Worm (Caenorhabditis elegans): ENCODE results near the gene C25F9.10.

Gene C25F9.10

DNA sequence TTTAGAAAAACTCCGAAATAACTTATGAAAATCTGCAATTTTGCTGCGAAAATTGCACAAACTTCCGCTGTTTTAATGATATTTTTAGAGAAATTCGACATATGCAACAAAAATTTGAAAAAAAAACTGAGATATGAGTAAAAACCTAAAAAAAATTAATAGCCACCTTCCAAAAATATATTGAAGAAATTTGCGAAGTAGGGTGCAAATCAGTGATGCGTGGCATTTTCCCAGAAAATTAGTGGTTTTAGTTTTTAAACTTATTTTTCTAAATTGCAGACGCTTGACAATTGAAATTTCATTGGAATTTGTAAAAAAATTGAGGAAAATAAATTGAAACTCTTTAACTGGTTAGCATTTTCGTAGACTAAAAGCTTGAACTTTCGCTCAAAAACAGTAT, 6.6 kb upstream of the C25F9.10 start, which contains the start of gene C25F9.13:
TSS of gene C25F9.13 (minus strand) at position 101 of the 400 bp plus-strand sequence.
- TF ChIP-seq pha-4 (tag; optimal IDR thresholded peaks at IDR 0.05) (no peak), F33H1.4 (GFP tag; IDR thresholded peaks at IDR 0.05) (no peak), hmg-20 (GFP tag; IDR thresholded peaks at IDR 0.05) (no peak), nfyb-1 (GFP tag; IDR thresholded peaks at IDR 0.05) (no peak), tbx-9 (tag; optimal IDR thresholded peaks at IDR 0.05; ENCODE audit: borderline replicate concordance) (no peak), dpl-1 (GFP tag; optimal IDR thresholded peaks at IDR 0.05) (no peak), ztf-3 (GFP tag; optimal IDR thresholded peaks at IDR 0.05) (no peak)

DNA sequence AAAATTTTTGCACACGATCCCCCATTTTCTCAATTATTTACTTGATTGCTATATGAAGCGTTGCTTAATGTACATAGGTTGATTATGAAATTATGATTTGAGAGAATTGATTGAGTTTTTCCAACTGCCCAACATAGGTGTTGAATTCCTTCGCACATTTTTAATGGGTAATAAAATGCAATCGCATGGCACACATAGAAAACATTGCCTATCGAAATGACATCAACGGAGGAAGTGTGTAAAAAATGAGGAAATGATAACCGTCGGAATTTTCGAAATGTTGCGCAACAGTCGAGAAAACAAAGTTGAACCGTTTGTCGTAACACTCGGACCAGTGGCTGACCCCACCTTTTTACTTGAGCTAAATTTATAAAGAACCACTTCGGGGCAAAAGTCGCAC, 6.2 kb upstream of the C25F9.10 start:
- TF ChIP-seq cebp-1 (GFP tag; IDR thresholded peaks at IDR 0.05): peak; percentile 50; the same call in 1 of the 2 replicates
- TF ChIP-seq cebp-1 (tag; optimal IDR thresholded peaks at IDR 0.05): peak; percentile 42

DNA sequence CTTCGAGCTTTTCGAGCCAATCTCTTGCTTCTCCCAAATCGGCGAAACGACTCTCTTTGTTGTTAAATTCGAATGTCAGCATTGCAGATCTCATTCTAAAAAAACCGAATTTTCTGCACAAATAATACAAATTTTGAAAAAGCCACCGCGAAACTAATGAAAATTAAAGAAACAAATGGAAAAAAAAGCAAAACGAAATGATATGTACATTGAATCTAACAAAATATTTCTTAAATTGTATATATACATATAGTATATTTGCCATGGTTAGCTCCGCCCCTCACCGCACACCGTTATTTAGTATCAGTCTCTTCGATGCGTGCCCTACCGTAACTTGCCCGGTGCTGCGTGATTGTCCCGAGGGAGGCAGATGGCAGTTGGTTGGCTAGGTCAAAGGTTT, 4.9 kb upstream of the C25F9.10 start, which contains the start of gene srw-86:
TSS of gene srw-86 (minus strand) at position 101 of the 400 bp plus-strand sequence.
- TF ChIP-seq ZK185.1 (tag; optimal IDR thresholded peaks at IDR 0.05; ENCODE audit: poor library complexity, severe bottlenecking) (no peak), chd-7 (tag; optimal IDR thresholded peaks at IDR 0.05) (no peak), him-1 (tag; optimal IDR thresholded peaks at IDR 0.05) (no peak), Y53G8AR.9 (GFP tag; conservative IDR thresholded peaks at IDR 0.05) (no peak), Y79H2A.3 (GFP tag; conservative IDR thresholded peaks at IDR 0.05) (no peak), F52B5.7 (tag; optimal IDR thresholded peaks at IDR 0.05) (no peak), rpc-1 (optimal IDR thresholded peaks at IDR 0.05) (no peak), rpc-1 (tag; optimal IDR thresholded peaks at IDR 0.05) (no peak), cebp-1 (GFP tag; IDR thresholded peaks at IDR 0.05) (no peak), cebp-1 (tag; optimal IDR thresholded peaks at IDR 0.05) (no peak), nhr-179 (tag; optimal IDR thresholded peaks at IDR 0.05) (no peak), nhr-90 (tag; optimal IDR thresholded peaks at IDR 0.05) (no peak), F33H1.4 (GFP tag; IDR thresholded peaks at IDR 0.05) (no peak), ztf-26 (tag; optimal IDR thresholded peaks at IDR 0.05) (no peak), madf-3 (GFP tag; IDR thresholded peaks at IDR 0.05) (no peak), T26A5.8 (tag; optimal IDR thresholded peaks at IDR 0.05) (no peak), hmg-20 (GFP tag; IDR thresholded peaks at IDR 0.05) (no peak)

DNA sequence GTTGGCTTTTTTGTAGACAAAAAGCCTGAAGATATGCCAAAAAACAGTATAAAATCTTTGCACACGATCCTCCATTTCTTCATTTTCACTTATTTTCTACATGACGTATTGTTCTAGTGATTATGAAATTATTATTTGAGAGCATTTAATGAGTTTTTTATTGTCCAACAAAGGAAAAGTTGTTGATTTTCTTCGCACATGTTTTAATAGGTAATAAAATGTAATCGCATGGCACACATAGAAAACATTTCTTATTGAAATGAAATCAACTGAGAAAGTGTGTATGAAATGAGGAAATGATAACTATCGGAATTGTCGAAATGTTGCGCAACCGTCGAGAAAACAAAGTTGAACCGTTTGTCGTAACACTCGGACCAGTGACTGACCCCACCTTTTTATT, 4.1 kb upstream of the C25F9.10 start:
- no peak for TF ChIP-seq ccch-3 (GFP tag; optimal IDR thresholded peaks at IDR 0.05)
- TF ChIP-seq Y67H2A.10 (GFP tag; conservative IDR thresholded peaks at IDR 0.05): no peak
- no peak for TF ChIP-seq ztf-26 (tag; optimal IDR thresholded peaks at IDR 0.05)
- TF ChIP-seq ceh-27 (GFP tag; optimal IDR thresholded peaks at IDR 0.05): no peak
- TF ChIP-seq cebp-1 (GFP tag; IDR thresholded peaks at IDR 0.05): peak; percentile 40; the same call in 1 of the 2 replicates
- TF ChIP-seq cebp-1 (tag; optimal IDR thresholded peaks at IDR 0.05): peak; percentile 49
- 0 out of 2 replicates have a peak, but pooled peaks have one; percentile 8 for TF ChIP-seq nfyb-1 (GFP tag; IDR thresholded peaks at IDR 0.05)

DNA sequence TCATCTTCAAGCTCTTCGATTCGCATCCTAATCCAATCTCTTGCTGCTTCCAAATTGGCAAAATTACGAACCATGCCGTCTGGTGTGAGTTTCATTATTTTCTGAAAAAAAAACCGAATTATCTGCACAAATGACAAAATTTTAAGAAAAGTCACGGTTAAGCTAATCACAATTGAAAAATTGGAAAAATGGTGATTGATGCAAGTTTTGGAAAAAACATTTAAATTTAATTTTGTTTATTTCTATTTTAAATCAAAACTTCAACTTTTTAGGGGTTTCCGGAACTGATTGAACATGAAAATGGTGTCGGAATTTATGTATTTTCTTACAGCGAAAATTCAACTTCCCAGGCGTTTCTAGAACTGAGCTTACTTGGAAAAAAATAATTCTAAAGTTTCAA, 2.7 kb upstream of the C25F9.10 start, which contains the start of gene C25F9.12:
TSS of gene C25F9.12 (minus strand) at position 101 of the 400 bp plus-strand sequence.
- TF ChIP-seq akir-1 (GFP tag; optimal IDR thresholded peaks at IDR 0.05): no peak
- TF ChIP-seq ccch-3 (GFP tag; optimal IDR thresholded peaks at IDR 0.05): no peak
- no peak for TF ChIP-seq nhr-179 (tag; optimal IDR thresholded peaks at IDR 0.05)
- no peak for TF ChIP-seq Y95B8A.8 (GFP tag; IDR thresholded peaks at IDR 0.05)
- TF ChIP-seq sdz-38 (tag; optimal IDR thresholded peaks at IDR 0.05): no peak
- TF ChIP-seq hlh-12 (tag; optimal IDR thresholded peaks at IDR 0.05): no peak
- TF ChIP-seq lin-35 (GFP tag; optimal IDR thresholded peaks at IDR 0.05): no peak
- TF ChIP-seq F49E8.2 (tag; optimal IDR thresholded peaks at IDR 0.05; ENCODE audit: insufficient read depth): no peak
- TF ChIP-seq lir-1 (GFP tag; conservative IDR thresholded peaks at IDR 0.05): no peak
- no peak for TF ChIP-seq K12H6.12 (tag; optimal IDR thresholded peaks at IDR 0.05)
